Worm (Caenorhabditis elegans) whole organism, midembryonic: ENCODE data around the gene ccz-1.

Source experiments
- T22C8.4 ChIP-seq: fragments of 200-800 bp; sonication (Bioruptor generic); IDR thresholded peaks from 2 replicates; pipeline ENCODE4 v1.3.6; 2022; ENCODE audit warnings: missing genetic modification characterization, missing compliant biosample characterization
- med-1 ChIP-seq: sonication (generic microtip); optimal IDR thresholded peaks from 2 replicates; lab custom pipeline; 2017; ENCODE audit warnings: missing genetic modification characterization, mild to moderate bottlenecking, missing compliant biosample characterization, antibody characterized with exemption, missing genetic modification reagents; ENCODE audit not compliant: insufficient read depth
- tab-1 ChIP-seq: fragments of 200-800 bp; sonication (Bioruptor generic); IDR thresholded peaks from 2 replicates; pipeline ENCODE4 v1.3.6; 2022; ENCODE audit warnings: missing genetic modification characterization, missing compliant biosample characterization

- TF ChIP-seq T22C8.4, result no peak
- TF ChIP-seq med-1 (GFP tag; lab: Kevin White, UChicago), result no peak
- TF ChIP-seq tab-1, result no peak
Measured at ce11 chrV:13716531-13716930, 37.9 kb downstream of the ccz-1 start, which contains the start of gene T01D3.6.
